6 worm cellular contexts compared by ENCODE assay signal in genomic region chrII:7624995-7625394, ce11.
TF ChIP-seq lines count a peak whose summit lies in the region.

No protein-coding gene starts in this region.

TF ChIP-seq in whole organism, L1 larva, 84 proteins besides CTCF, POLR2A, EP300 and RAD21:
- TF ChIP-seq lin-14 (GFP tag; optimal IDR thresholded peaks at IDR 0.05; lab: Kevin White, UChicago) (peak; percentile 19), unc-86 (tag; optimal IDR thresholded peaks at IDR 0.05; lab: Kevin White, UChicago) (peak; percentile 53), pax-3 (tag; optimal IDR thresholded peaks at IDR 0.05; lab: Kevin White, UChicago) (no peak), sptf-1 (tag; optimal IDR thresholded peaks at IDR 0.05; lab: Kevin White, UChicago) (no peak)

TF ChIP-seq in whole organism, L3 larva, 47 proteins besides CTCF, POLR2A, EP300 and RAD21:
- TF ChIP-seq nfya-1 (tag; optimal IDR thresholded peaks at IDR 0.05; lab: Kevin White, UChicago; ENCODE audit: insufficient read depth) = peak; percentile 33
- no peak for TF ChIP-seq nhr-28 (tag; optimal IDR thresholded peaks at IDR 0.05; lab: Kevin White, UChicago)
TF ChIP-seq in whole organism, L3 larva: peak in this region for 1.

TF ChIP-seq in whole organism, L4 larva, 104 proteins besides CTCF, POLR2A, EP300 and RAD21 (continues in another document):
- no peak for TF ChIP-seq snpc-4 (tag; optimal IDR thresholded peaks at IDR 0.05; lab: Kevin White, UChicago)
- TF ChIP-seq egl-43 (GFP tag; IDR thresholded peaks at IDR 0.05; lab: Robert Waterston, UW) = 0 out of 2 replicates have a peak, but pooled peaks have one; percentile 31
- TF ChIP-seq dmd-8 (GFP tag; IDR thresholded peaks at IDR 0.05; lab: Robert Waterston, UW) = no peak
- no peak for TF ChIP-seq gei-8 (GFP tag; optimal IDR thresholded peaks at IDR 0.05; lab: Kevin White, UChicago)
- no peak for TF ChIP-seq mxl-2 (GFP tag; conservative IDR thresholded peaks at IDR 0.05; lab: Robert Waterston, UW)
- TF ChIP-seq dmd-9 (GFP tag; IDR thresholded peaks at IDR 0.05; lab: Robert Waterston, UW) = no peak
- TF ChIP-seq ceh-82 (tag; optimal IDR thresholded peaks at IDR 0.05; lab: Kevin White, UChicago) = no peak
- no peak for TF ChIP-seq mxl-3 (GFP tag; optimal IDR thresholded peaks at IDR 0.05; lab: Kevin White, UChicago)
- TF ChIP-seq T26A8.4 (GFP tag; IDR thresholded peaks at IDR 0.05; lab: Robert Waterston, UW) = no peak
- no peak for TF ChIP-seq pqm-1 (tag; optimal IDR thresholded peaks at IDR 0.05; lab: Kevin White, UChicago)
- no peak for TF ChIP-seq lir-3 (tag; optimal IDR thresholded peaks at IDR 0.05; lab: Kevin White, UChicago)
- no peak for TF ChIP-seq jun-1 (tag; optimal IDR thresholded peaks at IDR 0.05; lab: Kevin White, UChicago)
- no peak for TF ChIP-seq fos-1 (tag; optimal IDR thresholded peaks at IDR 0.05; lab: Kevin White, UChicago)
- TF ChIP-seq hmg-1.1 (GFP tag; IDR thresholded peaks at IDR 0.05; lab: Robert Waterston, UW) = no peak
- no peak for TF ChIP-seq dmd-6 (GFP tag; IDR thresholded peaks at IDR 0.05; lab: Robert Waterston, UW)
- TF ChIP-seq tag-97 (GFP tag; IDR thresholded peaks at IDR 0.05; lab: Robert Waterston, UW) = no peak
- TF ChIP-seq zip-11 (GFP tag; IDR thresholded peaks at IDR 0.05; lab: Robert Waterston, UW) = no peak
- TF ChIP-seq nhr-10 (tag; optimal IDR thresholded peaks at IDR 0.05; lab: Kevin White, UChicago) = no peak
- no peak for TF ChIP-seq T20F7.1 (GFP tag; optimal IDR thresholded peaks at IDR 0.05; lab: Kevin White, UChicago)
- TF ChIP-seq daf-19 (GFP tag; conservative IDR thresholded peaks at IDR 0.05; lab: Robert Waterston, UW) = no peak
- TF ChIP-seq ama-1 (optimal IDR thresholded peaks at IDR 0.05; lab: Kevin White, UChicago) = no peak
- no peak for TF ChIP-seq hlh-30 (tag; optimal IDR thresholded peaks at IDR 0.05; lab: Kevin White, UChicago; ENCODE audit: insufficient read depth)
- no peak for TF ChIP-seq ceh-20 (GFP tag; IDR thresholded peaks at IDR 0.05; lab: Robert Waterston, UW)

TF ChIP-seq in whole organism, late embryonic, 69 proteins besides CTCF, POLR2A, EP300 and RAD21:
- TF ChIP-seq unc-42 (tag; optimal IDR thresholded peaks at IDR 0.05; lab: Kevin White, UChicago) (peak; percentile 79), ceh-31 (tag; optimal IDR thresholded peaks at IDR 0.05; lab: Kevin White, UChicago) (peak; percentile 36), Y22D7AL.16 (tag; optimal IDR thresholded peaks at IDR 0.05; lab: Kevin White, UChicago) (no peak), ceh-48 (tag; optimal IDR thresholded peaks at IDR 0.05; lab: Kevin White, UChicago) (no peak), npax-4 (tag; optimal IDR thresholded peaks at IDR 0.05; lab: Kevin White, UChicago) (no peak), nfya-1 (tag; optimal IDR thresholded peaks at IDR 0.05; lab: Kevin White, UChicago) (peak; percentile 28)

TF ChIP-seq in whole organism, mixed stage, embryonic, 35 proteins besides CTCF, POLR2A, EP300 and RAD21:
- TF ChIP-seq lin-32 (GFP tag; optimal IDR thresholded peaks at IDR 0.05; lab: Kevin White, UChicago) (no peak), ces-1 (GFP tag; optimal IDR thresholded peaks at IDR 0.05; lab: Kevin White, UChicago) (peak; percentile 89)

TF ChIP-seq in whole organism, young adult, 124 proteins besides CTCF, POLR2A, EP300 and RAD21:
- TF ChIP-seq fkh-3 (tag; optimal IDR thresholded peaks at IDR 0.05; lab: Kevin White, UChicago) = no peak
- peak; percentile 41; the same call in 1 of the 2 replicates for TF ChIP-seq zfh-2 (GFP tag; conservative IDR thresholded peaks at IDR 0.05; lab: Robert Waterston, UW)
- TF ChIP-seq Y53F4B.3 (GFP tag; IDR thresholded peaks at IDR 0.05; lab: Robert Waterston, UW) = no peak
- no peak for TF ChIP-seq nfya-2 (GFP tag; IDR thresholded peaks at IDR 0.05; lab: Robert Waterston, UW)
- TF ChIP-seq lin-26 (GFP tag; IDR thresholded peaks at IDR 0.05; lab: Robert Waterston, UW) = 0 out of 2 replicates have a peak, but pooled peaks have one; percentile 18
- TF ChIP-seq lin-54 (GFP tag; optimal IDR thresholded peaks at IDR 0.05; lab: Kevin White, UChicago) = no peak
